Worm (Caenorhabditis elegans) whole organism, L3 larva: ENCODE measurements around the gene hars-1.

ENCODE experiments used
- ZK546.5 ChIP-seq: sonication (generic microtip); optimal IDR thresholded peaks from 2 replicates; lab custom pipeline; 2017; ENCODE audit warnings: missing biosample characterization, missing genetic modification characterization
- aly-2 ChIP-seq: fragments of 150-350 bp; optimal IDR thresholded peaks from 2 replicates; lab custom pipeline; 2014; ENCODE audit warnings: missing biosample characterization, missing genetic modification characterization
- ceh-28 ChIP-seq: fragments of 150-350 bp; optimal IDR thresholded peaks from 2 replicates; lab custom pipeline; 2014; ENCODE audit warnings: missing biosample characterization, missing genetic modification reagents, missing genetic modification characterization
- ceh-9 ChIP-seq: sonication (generic microtip); optimal IDR thresholded peaks from 2 replicates; lab custom pipeline; 2018; ENCODE audit warnings: missing biosample characterization, missing genetic modification characterization
- egl-27 ChIP-seq: sonication (generic microtip); optimal IDR thresholded peaks from 4 replicates; lab custom pipeline; 2017; ENCODE audit warnings: missing biosample characterization, missing genetic modification reagents, missing genetic modification characterization
- elt-2 ChIP-seq: sonication (generic microtip); optimal IDR thresholded peaks from 2 replicates; lab custom pipeline; 2016; ENCODE audit warnings: missing genetic modification reagents, mild to moderate bottlenecking, missing genetic modification characterization, missing compliant biosample characterization
- elt-3 ChIP-seq, 3 experiments: fragments of 150-350 bp in 1 of 3; sonication (generic microtip) in 2 of 3; optimal IDR thresholded peaks; 2 replicates in 2 of 3; 4 replicates in 1 of 3; lab custom pipeline; 2014 to 2017; ENCODE audit warnings: missing biosample characterization in 3 of 3, missing genetic modification characterization in 3 of 3
- eor-1 ChIP-seq, 2 experiments: fragments of 150-350 bp; optimal IDR thresholded peaks; 2 replicates each; lab custom pipeline; 2014 to 2018; ENCODE audit warnings: missing biosample characterization in 2 of 2, missing genetic modification characterization in 2 of 2
- fkh-10 ChIP-seq: sonication (generic microtip); optimal IDR thresholded peaks from 2 replicates; lab custom pipeline; 2017; ENCODE audit warnings: missing biosample characterization, missing genetic modification reagents, missing genetic modification characterization
- fos-1 ChIP-seq: fragments of 150-350 bp; optimal IDR thresholded peaks from 2 replicates; lab custom pipeline; 2014; ENCODE audit warnings: missing biosample characterization, missing genetic modification characterization
- hmg-11 ChIP-seq: sonication (generic microtip); optimal IDR thresholded peaks from 2 replicates; lab custom pipeline; 2016; ENCODE audit warnings: missing genetic modification characterization, missing compliant biosample characterization
- lin-15B ChIP-seq: fragments of 150-350 bp; optimal IDR thresholded peaks from 2 replicates; lab custom pipeline; 2014; ENCODE audit warnings: missing biosample characterization, missing genetic modification characterization
- lin-39 ChIP-seq: fragments of 150-350 bp; optimal IDR thresholded peaks from 2 replicates; lab custom pipeline; 2018; ENCODE audit warnings: missing biosample characterization, missing genetic modification reagents, missing genetic modification characterization
- lsy-12 ChIP-seq: sonication (generic microtip); optimal IDR thresholded peaks from 2 replicates; lab custom pipeline; 2016; ENCODE audit warnings: mild to moderate bottlenecking, missing genetic modification characterization, missing compliant biosample characterization
- mdl-1 ChIP-seq: fragments of 150-350 bp; optimal IDR thresholded peaks from 2 replicates; lab custom pipeline; 2014; ENCODE audit warnings: missing biosample characterization, missing genetic modification characterization
- mml-1 ChIP-seq: fragments of 150-350 bp; sonication (generic microtip); optimal IDR thresholded peaks from 3 replicates; lab custom pipeline; 2014; ENCODE audit warnings: missing biosample characterization, missing genetic modification characterization
- nfya-1 ChIP-seq: sonication (generic microtip); optimal IDR thresholded peaks from 2 replicates; lab custom pipeline; 2017; ENCODE audit warnings: missing genetic modification characterization, mild to moderate bottlenecking, missing compliant biosample characterization, antibody characterized with exemption, moderate library complexity; ENCODE audit not compliant: insufficient read depth
- nhr-11 ChIP-seq: fragments of 150-350 bp; optimal IDR thresholded peaks from 2 replicates; lab custom pipeline; 2014; ENCODE audit warnings: missing biosample characterization, missing genetic modification characterization
- nhr-12 ChIP-seq: fragments of 150-350 bp; optimal IDR thresholded peaks from 2 replicates; lab custom pipeline; 2014; ENCODE audit warnings: missing biosample characterization, missing genetic modification characterization
- nhr-28 ChIP-seq: fragments of 150-350 bp; optimal IDR thresholded peaks from 2 replicates; lab custom pipeline; 2014; ENCODE audit warnings: missing biosample characterization, missing genetic modification characterization
- nhr-67 ChIP-seq: fragments of 150-350 bp; optimal IDR thresholded peaks from 2 replicates; lab custom pipeline; 2014; ENCODE audit warnings: missing biosample characterization, missing genetic modification characterization
- nhr-76 ChIP-seq: fragments of 150-350 bp; sonication (generic microtip); optimal IDR thresholded peaks from 5 replicates; lab custom pipeline; 2014; ENCODE audit warnings: missing biosample characterization, missing genetic modification characterization
- nhr-77 ChIP-seq: fragments of 150-350 bp; optimal IDR thresholded peaks from 2 replicates; lab custom pipeline; 2014; ENCODE audit warnings: missing biosample characterization, missing genetic modification characterization
- pha-4 ChIP-seq: fragments of 150-350 bp; optimal IDR thresholded peaks from 2 replicates; lab custom pipeline; 2014; ENCODE audit warnings: missing biosample characterization, missing genetic modification reagents, missing genetic modification characterization
- tbx-2 ChIP-seq: sonication (generic microtip); optimal IDR thresholded peaks from 2 replicates; lab custom pipeline; 2016; ENCODE audit warnings: mild to moderate bottlenecking, missing genetic modification characterization, missing compliant biosample characterization
- unc-39 ChIP-seq: sonication (generic microtip); optimal IDR thresholded peaks from 4 replicates; lab custom pipeline; 2017; ENCODE audit warnings: missing biosample characterization, missing genetic modification characterization
- unc-62 ChIP-seq: fragments of 150-350 bp; sonication (generic microtip); optimal IDR thresholded peaks from 4 replicates; lab custom pipeline; 2014; ENCODE audit warnings: missing biosample characterization, missing genetic modification reagents, missing genetic modification characterization

The hars-1 gene

DNA sequence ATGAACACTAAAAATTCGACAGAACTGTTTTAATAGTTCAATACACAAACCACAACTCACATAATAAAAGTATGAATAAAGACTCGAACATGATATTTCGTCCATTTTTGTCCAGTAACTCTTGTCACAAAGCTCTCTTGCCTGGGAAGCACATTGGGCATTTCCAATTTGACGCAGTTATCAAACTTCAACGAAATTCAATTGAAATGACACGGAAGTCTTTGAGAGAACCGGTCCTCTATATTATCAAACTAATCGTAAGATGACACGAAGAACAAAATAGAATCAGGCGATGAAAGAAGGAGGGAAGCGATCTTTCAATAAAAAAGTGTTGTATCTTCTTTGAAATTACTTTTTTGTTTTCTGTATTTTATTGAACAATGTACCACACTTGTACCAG lies 3.7 kb upstream of the hars-1 start, which contains the start of gene T11G6.3:
Gene T11G6.3, minus strand, starts transcription at position 189 of the 400 bp plus-strand sequence.
- TF ChIP-seq lsy-12 (tag; lab: Kevin White, UChicago) (no peak), nhr-11 (no peak), nhr-12 (tag; lab: Kevin White, UChicago) (no peak), nhr-67 (no peak), mdl-1 (no peak), mml-1 (tag; lab: Kevin White, UChicago) (no peak), lin-39 (no peak), elt-3 (tag; optimal IDR thresholded peaks at IDR 0.05; lab: Kevin White, UChicago) (no peak), lin-15B (tag; lab: Kevin White, UChicago) (no peak), nhr-77 (no peak)

DNA sequence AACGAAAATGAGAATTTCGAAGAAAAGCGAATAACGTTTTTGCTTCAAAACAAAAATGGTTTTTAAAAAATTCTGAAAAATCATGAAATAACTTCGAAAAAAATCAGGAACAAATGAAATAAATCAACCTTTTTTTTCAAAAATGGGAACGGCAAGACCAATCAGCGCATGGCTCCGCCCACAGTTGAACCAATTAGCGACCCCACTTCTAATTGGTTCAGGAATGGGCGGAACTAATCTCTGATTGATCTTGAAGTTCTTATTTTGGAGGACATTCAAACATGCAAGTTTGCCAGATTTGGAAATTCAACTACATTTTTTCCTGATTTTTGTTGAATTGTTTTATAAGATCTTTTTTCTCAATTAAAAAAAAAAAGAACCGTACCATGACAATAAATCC lies 2.8 kb upstream of the hars-1 start:
- TF ChIP-seq nfya-1 (tag; lab: Kevin White, UChicago) (peak; percentile 84), aly-2 (tag; lab: Kevin White, UChicago) (no peak)

DNA sequence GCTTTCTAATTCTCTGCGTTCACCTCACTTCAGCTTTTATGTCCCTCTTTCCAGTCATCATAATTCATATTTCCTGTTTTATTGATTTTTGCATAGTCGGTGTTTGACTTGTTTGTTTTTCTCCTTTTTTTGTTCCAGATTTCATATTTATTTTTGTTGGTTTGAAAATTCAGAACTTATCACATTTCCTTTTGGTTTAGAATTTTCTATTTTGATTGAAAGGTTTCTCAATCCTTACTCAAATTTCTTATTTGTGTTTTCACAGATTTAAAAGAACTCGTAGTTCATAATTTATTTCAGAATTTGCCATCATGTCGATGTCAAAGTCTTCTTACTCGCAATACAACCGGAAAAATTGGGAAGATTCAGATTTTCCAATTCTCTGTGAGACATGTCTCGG lies 2.3 kb downstream of the hars-1 start, which contains the start of gene rbm-22:
Gene rbm-22, plus strand, starts transcription at position 301 of the 400 bp plus-strand sequence.
- peak; percentile 16 for TF ChIP-seq ceh-28
- no peak for TF ChIP-seq nhr-67
- TF ChIP-seq elt-3 (tag; optimal IDR thresholded peaks at IDR 0.05; lab: Kevin White, UChicago): no peak
- TF ChIP-seq nhr-11: no peak
- TF ChIP-seq, all 47 proteins: peak for 1

DNA sequence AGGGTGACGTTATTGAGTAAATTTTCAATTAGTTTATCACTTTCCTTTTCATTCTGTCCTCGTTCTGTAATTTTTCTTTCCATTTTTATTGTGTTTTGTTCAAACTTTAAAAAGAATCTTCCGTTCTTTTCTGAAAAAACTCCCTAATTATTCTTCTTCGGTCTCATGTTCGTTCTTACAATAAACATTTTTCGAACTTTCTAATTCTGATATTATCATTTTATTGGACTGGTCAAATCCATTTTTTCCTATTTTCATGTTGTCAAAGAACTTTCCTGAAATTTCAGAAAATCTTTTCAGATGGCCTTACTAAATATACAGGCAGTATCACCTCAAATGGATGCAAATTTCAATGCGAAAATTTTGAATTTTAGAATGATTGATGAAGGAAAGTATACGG lies 5.3 kb downstream of the hars-1 start, which contains the start of gene nish-1:
Gene nish-1, plus strand, starts transcription at position 301 of the 400 bp plus-strand sequence.
- no peak for TF ChIP-seq elt-2
- TF ChIP-seq egl-27 (tag; lab: Kevin White, UChicago): no peak
- no peak for TF ChIP-seq ceh-9 (tag; lab: Kevin White, UChicago)
- TF ChIP-seq tbx-2: no peak
- TF ChIP-seq unc-39: no peak

DNA sequence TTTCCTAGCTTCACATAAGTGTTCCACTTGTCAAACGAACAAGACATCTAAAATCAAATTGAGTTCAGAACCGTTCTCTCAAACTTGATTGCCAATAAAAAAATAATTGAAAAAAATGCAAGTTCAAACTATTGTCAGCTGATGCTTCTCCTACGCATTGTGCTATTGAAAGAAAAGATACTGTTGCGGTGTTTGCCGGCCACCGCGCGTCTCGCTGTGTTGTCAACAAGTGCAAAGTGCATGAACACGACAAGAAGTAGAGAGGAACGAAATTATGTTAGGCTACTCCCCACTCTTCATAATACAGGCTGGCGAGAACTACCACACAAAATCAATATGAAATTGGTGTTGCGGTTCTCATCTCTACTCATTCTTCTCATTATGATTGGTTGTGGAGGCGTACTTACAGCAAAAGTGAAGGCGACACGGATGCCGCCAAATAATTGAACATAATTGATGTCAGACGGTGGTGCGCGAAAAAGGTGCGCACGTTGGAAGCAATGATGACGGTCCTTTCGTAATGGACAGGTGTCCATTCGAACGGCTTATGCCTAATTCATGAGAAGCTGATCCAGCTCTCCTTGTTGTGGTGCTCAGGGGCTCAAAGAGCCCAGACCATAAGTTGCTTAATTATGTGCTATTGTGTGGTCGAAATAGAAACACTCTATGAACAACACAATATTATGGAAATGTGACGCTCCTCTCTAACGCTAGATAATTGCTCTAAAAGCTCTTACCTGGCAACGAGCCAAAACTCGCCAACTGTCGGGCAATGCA lies 8.8 kb downstream of the hars-1 start:
- no peak for TF ChIP-seq eor-1 (tag; optimal IDR thresholded peaks at IDR 0.05; lab: Kevin White, UChicago)
- TF ChIP-seq pha-4: peak; percentile 68

DNA sequence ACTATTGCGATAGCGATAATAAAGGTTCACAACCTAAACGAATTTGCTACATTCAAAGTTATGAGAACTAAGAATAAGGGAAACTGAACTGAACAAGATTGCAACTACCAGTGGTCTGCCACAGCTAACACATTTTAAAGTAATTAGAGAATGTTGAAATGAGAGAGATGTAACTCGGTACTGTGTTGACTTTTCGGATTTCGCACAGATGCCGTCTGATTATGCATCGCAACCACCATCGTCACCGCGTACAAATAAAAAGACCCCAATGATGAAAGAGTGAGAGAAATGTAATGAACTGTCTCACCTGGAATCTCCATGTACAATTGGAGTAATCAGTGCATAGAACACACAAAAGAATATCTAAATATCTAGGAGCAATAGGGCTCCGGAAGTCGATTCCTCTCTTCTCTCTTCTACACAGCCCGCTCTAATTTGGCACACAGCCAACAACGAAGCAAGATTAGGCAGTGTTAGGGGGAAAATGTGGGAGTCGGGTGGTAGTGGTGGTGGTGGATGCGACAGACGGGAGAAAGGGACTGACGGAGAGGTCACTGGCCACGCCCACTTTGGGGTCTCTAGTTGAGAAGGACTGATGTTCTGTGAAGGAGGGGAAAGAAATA lies 10.0 kb downstream of the hars-1 start, which contains the start of gene F13E9.11:
Gene F13E9.11, minus strand, starts transcription at position 507 of the 623 bp plus-strand sequence.
- peak; percentile 35 for TF ChIP-seq nfya-1 (tag; lab: Kevin White, UChicago)
- no peak for TF ChIP-seq elt-3 (tag; optimal IDR thresholded peaks at IDR 0.05; lab: Kevin White, UChicago)
- no peak for TF ChIP-seq fos-1 (tag; lab: Kevin White, UChicago)
- no peak for TF ChIP-seq unc-62 (GFP tag; lab: Kevin White, UChicago)
- TF ChIP-seq hmg-11 (tag; lab: Kevin White, UChicago): peak; percentile 8

DNA sequence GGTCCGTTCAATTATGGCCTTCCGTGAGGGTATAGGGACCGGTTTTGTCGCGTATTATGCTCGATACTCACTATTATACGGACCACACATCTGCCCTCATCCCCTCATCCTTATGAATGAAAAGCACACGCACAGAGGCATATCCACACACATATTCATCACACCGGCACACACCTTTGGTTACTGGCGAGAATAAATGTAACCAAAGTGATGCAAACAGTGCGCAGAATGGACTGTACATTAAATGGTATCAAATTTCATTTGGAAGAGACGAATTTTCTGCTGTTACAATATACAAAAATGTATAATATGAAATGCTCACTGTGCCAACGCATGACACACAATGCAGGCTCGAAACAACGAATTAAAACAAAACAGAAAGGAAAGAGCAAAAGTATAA lies 10.9 kb downstream of the hars-1 start:
- no peak for TF ChIP-seq nhr-11
- no peak for TF ChIP-seq ZK546.5
- no peak for TF ChIP-seq fkh-10 (GFP tag; lab: Kevin White, UChicago)
- no peak for TF ChIP-seq ceh-28
- TF ChIP-seq nhr-76 (tag; lab: Kevin White, UChicago): no peak
- TF ChIP-seq nhr-28 (tag; lab: Kevin White, UChicago): no peak
